Worm (Caenorhabditis elegans): ENCODE measurements around the gene fat-7.

fat-7 gene

ce11 chrV:7164210-7164609 lies 11.3 kb upstream of the fat-7 start, which contains the start of gene srh-83:
Gene srh-83, plus strand, starts transcription at chrV:7164510.
- TF ChIP-seq sea-1 (GFP tag; conservative IDR thresholded peaks at IDR 0.05) (no peak), ceh-36 (tag; optimal IDR thresholded peaks at IDR 0.05) (no peak), tbx-11 (GFP tag; IDR thresholded peaks at IDR 0.05) (no peak)

ce11 chrV:7163477-7164114 lies 10.7 kb upstream of the fat-7 start, which contains the start of gene ugt-41:
Gene ugt-41, minus strand, starts transcription at chrV:7163595.
- TF ChIP-seq tra-4 (tag; optimal IDR thresholded peaks at IDR 0.05) = no peak
- TF ChIP-seq ets-7 (tag; optimal IDR thresholded peaks at IDR 0.05) = no peak
- TF ChIP-seq hmg-4 (GFP tag; optimal IDR thresholded peaks at IDR 0.05) = no peak
- no peak for TF ChIP-seq ceh-36 (tag; optimal IDR thresholded peaks at IDR 0.05)
- TF ChIP-seq ama-1 (optimal IDR thresholded peaks at IDR 0.05) = no peak
- TF ChIP-seq scrt-1 (GFP tag; IDR thresholded peaks at IDR 0.05) = no peak
- no peak for TF ChIP-seq flt-1 (GFP tag; IDR thresholded peaks at IDR 0.05)
- TF ChIP-seq hnd-1 (tag; optimal IDR thresholded peaks at IDR 0.05) = no peak
- TF ChIP-seq hmbx-1 (tag; optimal IDR thresholded peaks at IDR 0.05) = no peak
- no peak for TF ChIP-seq aly-1 (tag; optimal IDR thresholded peaks at IDR 0.05)

DNA sequence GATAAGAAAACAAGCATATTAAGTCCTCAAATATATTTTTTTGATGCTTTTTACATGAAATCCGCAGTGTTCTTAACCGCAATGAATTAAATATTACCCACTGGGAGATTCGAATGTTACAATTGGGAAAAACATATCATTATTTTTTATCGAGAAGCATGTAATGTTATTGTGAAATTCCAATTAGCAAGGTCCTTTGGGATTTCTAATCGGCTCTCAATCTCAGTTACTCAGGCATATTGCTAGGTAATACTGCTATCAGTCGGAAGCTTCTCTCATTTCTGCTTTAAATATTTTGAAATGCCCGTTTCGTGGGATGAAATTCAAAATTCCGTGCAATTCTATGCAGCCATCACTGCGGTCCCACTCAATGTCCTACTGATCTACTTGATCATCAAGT lies 6.4 kb upstream of the fat-7 start, which contains the start of gene str-204:
Gene str-204 (plus strand): TSS at position 301 of the 400 bp plus-strand sequence.
- TF ChIP-seq hnd-1 (tag; optimal IDR thresholded peaks at IDR 0.05) = no peak

ce11 chrV:7157089-7157488 lies 4.1 kb upstream of the fat-7 start, which contains the start of gene ugt-39:
Gene ugt-39, plus strand, starts transcription at chrV:7157142.
- TF ChIP-seq ama-1 (optimal IDR thresholded peaks at IDR 0.05) = no peak
- no peak for TF ChIP-seq pes-1 (GFP tag; IDR thresholded peaks at IDR 0.05)
- TF ChIP-seq tbx-11 (GFP tag; IDR thresholded peaks at IDR 0.05) = no peak
- TF ChIP-seq sea-1 (GFP tag; conservative IDR thresholded peaks at IDR 0.05) = no peak
- no peak for TF ChIP-seq B0310.2 (tag; optimal IDR thresholded peaks at IDR 0.05)
- TF ChIP-seq hmg-4 (GFP tag; optimal IDR thresholded peaks at IDR 0.05) = no peak
- TF ChIP-seq tra-4 (tag; optimal IDR thresholded peaks at IDR 0.05) = no peak

DNA sequence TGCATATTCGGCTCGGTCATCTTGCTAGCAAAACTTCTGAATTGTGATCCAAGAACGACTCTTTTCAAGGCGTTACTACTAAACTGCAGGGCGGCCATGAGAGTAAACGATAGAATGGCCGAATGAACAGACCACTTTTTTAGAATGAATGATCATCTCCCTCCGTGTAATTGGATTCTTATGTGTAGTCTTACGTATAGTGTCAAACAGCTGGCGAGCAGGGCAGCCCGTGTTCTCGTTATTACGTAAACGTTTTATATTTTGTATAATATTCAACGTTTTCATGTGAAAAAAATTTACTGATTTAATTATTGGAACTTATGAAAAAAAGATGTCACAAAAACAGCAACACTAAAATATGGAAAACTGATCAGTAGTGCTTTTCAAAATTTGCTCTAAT lies 3.1 kb upstream of the fat-7 start, which contains the start of gene F10D2.10:
Gene F10D2.10 (minus strand): TSS at position 101 of the 400 bp plus-strand sequence.
- no peak for TF ChIP-seq ceh-36 (tag; optimal IDR thresholded peaks at IDR 0.05)
- no peak for TF ChIP-seq tbx-11 (GFP tag; IDR thresholded peaks at IDR 0.05)
- no peak for TF ChIP-seq aly-1 (tag; optimal IDR thresholded peaks at IDR 0.05)
- TF ChIP-seq tra-4 (tag; optimal IDR thresholded peaks at IDR 0.05) = no peak
- no peak for TF ChIP-seq ets-7 (tag; optimal IDR thresholded peaks at IDR 0.05)

DNA sequence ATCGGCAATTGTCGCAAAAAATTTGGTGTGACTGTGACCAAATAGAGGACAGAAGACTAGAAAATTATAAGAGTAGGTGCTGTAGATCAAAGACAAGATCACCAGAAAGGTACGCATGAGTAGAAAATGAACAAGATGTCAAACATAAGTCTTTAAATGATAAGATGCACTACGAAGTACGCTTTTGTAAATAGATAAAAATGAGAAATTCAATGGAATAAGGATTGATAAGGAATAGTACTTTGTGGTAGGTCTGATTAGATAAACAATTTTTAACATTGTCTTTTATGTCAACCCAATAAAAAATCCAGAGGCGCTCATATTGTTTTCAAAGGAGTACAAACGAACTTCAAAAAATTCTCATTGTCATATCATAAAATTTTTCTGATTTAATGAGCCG lies 2.4 kb downstream of the fat-7 start, which contains the start of gene F10D2.8:
Gene F10D2.8 (minus strand): TSS at position 145 of the 400 bp plus-strand sequence.
- TF ChIP-seq sea-1 (GFP tag; conservative IDR thresholded peaks at IDR 0.05) (no peak), tra-4 (tag; optimal IDR thresholded peaks at IDR 0.05) (no peak), ama-1 (optimal IDR thresholded peaks at IDR 0.05) (no peak), ceh-36 (tag; optimal IDR thresholded peaks at IDR 0.05) (no peak), aly-1 (tag; optimal IDR thresholded peaks at IDR 0.05) (no peak), ceh-13 (GFP tag; optimal IDR thresholded peaks at IDR 0.05) (no peak), flt-1 (GFP tag; IDR thresholded peaks at IDR 0.05) (no peak), hmg-4 (GFP tag; optimal IDR thresholded peaks at IDR 0.05) (no peak), hmbx-1 (tag; optimal IDR thresholded peaks at IDR 0.05) (no peak), tbx-37 (GFP tag; conservative IDR thresholded peaks at IDR 0.05) (no peak), pes-1 (GFP tag; IDR thresholded peaks at IDR 0.05) (no peak)

- TF ChIP-seq hmbx-1 (tag; optimal IDR thresholded peaks at IDR 0.05) = no peak
- no peak for TF ChIP-seq tra-4 (tag; optimal IDR thresholded peaks at IDR 0.05)
- TF ChIP-seq ceh-36 (tag; optimal IDR thresholded peaks at IDR 0.05) = no peak
- TF ChIP-seq sea-1 (GFP tag; conservative IDR thresholded peaks at IDR 0.05) = no peak
- no peak for TF ChIP-seq hmg-4 (GFP tag; optimal IDR thresholded peaks at IDR 0.05)
- no peak for TF ChIP-seq hnd-1 (tag; optimal IDR thresholded peaks at IDR 0.05)
- no peak for TF ChIP-seq tbx-11 (GFP tag; IDR thresholded peaks at IDR 0.05)
- no peak for TF ChIP-seq ceh-13 (GFP tag; optimal IDR thresholded peaks at IDR 0.05)
- TF ChIP-seq pes-1 (GFP tag; IDR thresholded peaks at IDR 0.05) = no peak
- TF ChIP-seq F13C5.2 (tag; optimal IDR thresholded peaks at IDR 0.05) = no peak
- TF ChIP-seq aly-1 (tag; optimal IDR thresholded peaks at IDR 0.05) = no peak
- TF ChIP-seq flt-1 (GFP tag; IDR thresholded peaks at IDR 0.05) = no peak
- no peak for TF ChIP-seq ets-7 (tag; optimal IDR thresholded peaks at IDR 0.05)
- no peak for TF ChIP-seq B0310.2 (tag; optimal IDR thresholded peaks at IDR 0.05)
These were observed 5.6 kb downstream of the fat-7 start, which contains the start of gene ugt-38 for ce11 chrV:7147370-7147769. Gene ugt-38, minus strand, starts transcription at chrV:7147470.

DNA sequence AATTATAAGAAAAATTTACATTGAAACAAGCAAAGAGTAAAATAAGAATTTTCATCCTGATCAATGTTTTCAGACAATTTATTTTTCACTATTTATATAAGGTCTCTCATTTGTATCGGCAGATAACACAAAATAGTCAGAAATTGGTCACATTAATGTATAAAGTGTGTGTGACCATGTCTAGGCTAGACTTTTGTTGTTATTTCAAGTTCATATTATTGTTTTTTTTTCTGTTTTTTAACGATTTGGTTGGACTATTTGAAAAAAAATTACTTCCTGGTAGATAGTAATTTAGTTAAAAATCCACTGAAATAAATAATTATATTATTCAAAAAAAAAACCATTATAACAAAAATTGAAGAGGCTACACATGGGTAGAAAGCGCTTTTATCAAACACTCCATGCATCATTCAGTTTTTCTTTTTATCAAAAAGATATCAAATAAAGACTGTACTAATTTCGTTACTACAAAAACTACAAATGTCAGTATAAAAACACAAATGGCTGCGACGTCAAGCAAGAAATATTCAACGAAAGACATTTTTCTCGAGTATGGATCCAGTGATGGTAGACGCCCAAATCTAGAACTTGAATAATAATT lies 7.6 kb downstream of the fat-7 start, which contains the start of gene ugt-37:
Gene ugt-37 (minus strand): TSS at position 69 of the 601 bp plus-strand sequence.
- TF ChIP-seq hnd-1 (tag; optimal IDR thresholded peaks at IDR 0.05) (no peak), hmbx-1 (tag; optimal IDR thresholded peaks at IDR 0.05) (no peak), tbx-37 (GFP tag; conservative IDR thresholded peaks at IDR 0.05) (no peak), ceh-36 (tag; optimal IDR thresholded peaks at IDR 0.05) (no peak), hmg-4 (GFP tag; optimal IDR thresholded peaks at IDR 0.05) (no peak), F13C5.2 (tag; optimal IDR thresholded peaks at IDR 0.05) (no peak), flt-1 (GFP tag; IDR thresholded peaks at IDR 0.05) (no peak), ama-1 (optimal IDR thresholded peaks at IDR 0.05) (no peak), ceh-13 (GFP tag; optimal IDR thresholded peaks at IDR 0.05) (no peak), B0310.2 (tag; optimal IDR thresholded peaks at IDR 0.05) (no peak), scrt-1 (GFP tag; IDR thresholded peaks at IDR 0.05) (no peak), sea-1 (GFP tag; conservative IDR thresholded peaks at IDR 0.05) (no peak), aly-1 (tag; optimal IDR thresholded peaks at IDR 0.05) (no peak), pes-1 (GFP tag; IDR thresholded peaks at IDR 0.05) (no peak), tbx-11 (GFP tag; IDR thresholded peaks at IDR 0.05) (no peak), ets-7 (tag; optimal IDR thresholded peaks at IDR 0.05) (no peak), tra-4 (tag; optimal IDR thresholded peaks at IDR 0.05) (no peak)

All from whole organism, early embryonic.